Worm (Caenorhabditis elegans) whole organism, mixed stage, embryonic: ENCODE results near the gene T09F3.4.

Experiments
- M03D4.4 ChIP-seq: sonication (generic microtip); optimal IDR thresholded peaks from 2 replicates; lab custom pipeline; 2017; ENCODE audit warnings: mild to moderate bottlenecking, missing genetic modification characterization, missing compliant biosample characterization
- bed-3 ChIP-seq: fragments of 200-800 bp; sonication (Bioruptor generic); optimal IDR thresholded peaks from 3 replicates; lab custom pipeline; 2018; ENCODE audit warnings: mild to moderate bottlenecking, missing genetic modification characterization, moderate library complexity, missing compliant biosample characterization
- blmp-1 ChIP-seq: fragments of 150-350 bp; optimal IDR thresholded peaks from 2 replicates; lab custom pipeline; 2014; ENCODE audit warnings: missing biosample characterization, missing genetic modification characterization
- ceh-83 ChIP-seq: fragments of 200-800 bp; sonication (Bioruptor generic); optimal IDR thresholded peaks from 2 replicates; lab custom pipeline; 2018; ENCODE audit warnings: mild to moderate bottlenecking, missing genetic modification characterization, missing compliant biosample characterization
- ces-1 ChIP-seq: fragments of 150-350 bp; optimal IDR thresholded peaks from 2 replicates; lab custom pipeline; 2014; ENCODE audit warnings: missing biosample characterization, missing genetic modification reagents, missing genetic modification characterization
- cnd-1 ChIP-seq: fragments of 200-800 bp; sonication (Bioruptor generic); optimal IDR thresholded peaks from 2 replicates; lab custom pipeline; 2018; ENCODE audit warnings: mild to moderate bottlenecking, missing genetic modification characterization, missing compliant biosample characterization
- drap-1 ChIP-seq: fragments of 200-800 bp; sonication (Bioruptor generic); optimal IDR thresholded peaks from 3 replicates; lab custom pipeline; 2018; ENCODE audit warnings: mild to moderate bottlenecking, missing genetic modification characterization, missing compliant biosample characterization
- ham-2 ChIP-seq: fragments of 200-800 bp; sonication (Bioruptor generic); optimal IDR thresholded peaks from 2 replicates; lab custom pipeline; 2018; ENCODE audit warnings: mild to moderate bottlenecking, missing genetic modification characterization, missing compliant biosample characterization
- hlh-1 ChIP-seq: fragments of 150-350 bp; optimal IDR thresholded peaks from 2 replicates; lab custom pipeline; 2014; ENCODE audit warnings: missing biosample characterization, missing genetic modification reagents, missing genetic modification characterization
- lin-13 ChIP-seq: fragments of 150-350 bp; optimal IDR thresholded peaks from 2 replicates; lab custom pipeline; 2014; ENCODE audit warnings: missing biosample characterization, missing genetic modification characterization
- lin-32 ChIP-seq: fragments of 200-800 bp; sonication (Bioruptor generic); optimal IDR thresholded peaks from 2 replicates; lab custom pipeline; 2018; ENCODE audit warnings: mild to moderate bottlenecking, missing genetic modification characterization, missing compliant biosample characterization
- lsy-2 ChIP-seq: fragments of 150-350 bp; optimal IDR thresholded peaks from 2 replicates; lab custom pipeline; 2014; ENCODE audit warnings: missing biosample characterization, missing genetic modification characterization
- mab-5 ChIP-seq: fragments of 150-350 bp; optimal IDR thresholded peaks from 2 replicates; lab custom pipeline; 2014; ENCODE audit warnings: missing biosample characterization, missing genetic modification characterization
- mep-1 ChIP-seq: fragments of 150-350 bp; optimal IDR thresholded peaks from 2 replicates; lab custom pipeline; 2017; ENCODE audit warnings: missing biosample characterization, missing genetic modification reagents, missing genetic modification characterization, inconsistent platforms
- nhr-237 ChIP-seq: fragments of 150-350 bp; optimal IDR thresholded peaks from 2 replicates; lab custom pipeline; 2014; ENCODE audit warnings: missing biosample characterization, missing genetic modification characterization
- nhr-28 ChIP-seq: fragments of 150-350 bp; optimal IDR thresholded peaks from 2 replicates; lab custom pipeline; 2014; ENCODE audit warnings: missing biosample characterization, missing genetic modification characterization
- nhr-76 ChIP-seq: sonication (generic microtip); optimal IDR thresholded peaks from 2 replicates; lab custom pipeline; 2017; ENCODE audit warnings: missing biosample characterization, missing genetic modification characterization
- sem-2 ChIP-seq: fragments of 200-800 bp; sonication (Bioruptor generic); optimal IDR thresholded peaks from 2 replicates; lab custom pipeline; 2018; ENCODE audit warnings: mild to moderate bottlenecking, missing genetic modification characterization, missing compliant biosample characterization
- tbx-8 ChIP-seq: fragments of 200-800 bp; sonication (Bioruptor generic); optimal IDR thresholded peaks from 2 replicates; lab custom pipeline; 2018; ENCODE audit warnings: mild to moderate bottlenecking, missing genetic modification characterization, moderate library complexity, missing compliant biosample characterization
- zip-8 ChIP-seq: fragments of 150-350 bp; optimal IDR thresholded peaks from 2 replicates; lab custom pipeline; 2014; ENCODE audit warnings: missing biosample characterization, missing genetic modification characterization

The T09F3.4 gene

ce11 chrII:10444971-10445707 is 49.6 kb downstream of the T09F3.4 start:
- no peak for TF ChIP-seq M03D4.4 (tag; lab: Kevin White, UChicago)
- peak; percentile 77 for TF ChIP-seq lsy-2 (tag; lab: Kevin White, UChicago)

DNA sequence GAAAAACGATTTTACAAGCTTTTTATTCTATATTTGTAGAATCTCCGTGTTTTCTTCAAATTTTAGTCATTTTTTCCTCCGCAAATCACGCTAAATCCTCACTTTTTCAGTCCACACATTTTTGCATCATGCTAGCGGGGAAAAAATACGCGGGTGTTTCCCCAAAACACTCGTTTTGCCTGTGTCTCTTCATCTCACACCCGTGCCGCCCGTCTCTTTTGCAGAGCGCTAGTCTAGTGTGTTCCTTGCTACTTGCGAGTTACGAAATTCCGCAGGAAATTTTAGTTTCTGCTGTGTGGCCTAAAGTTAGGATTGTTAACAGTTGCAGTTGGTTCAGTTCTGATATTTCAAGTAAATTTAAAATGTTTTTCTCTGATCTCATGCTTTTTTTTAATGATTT is 50.2 kb downstream of the T09F3.4 start:
- TF ChIP-seq lsy-2 (tag; lab: Kevin White, UChicago) (no peak), hlh-1 (tag; lab: Kevin White, UChicago) (no peak), lin-13 (tag; lab: Kevin White, UChicago) (no peak), zip-8 (tag; lab: Kevin White, UChicago) (no peak), ceh-83 (GFP tag; lab: Kevin White, UChicago) (no peak), cnd-1 (tag; lab: Kevin White, UChicago) (no peak), ham-2 (GFP tag; lab: Kevin White, UChicago) (no peak), M03D4.4 (tag; lab: Kevin White, UChicago) (no peak)
- TF ChIP-seq, all 35 proteins: peak for 0

ce11 chrII:10446300-10446699 is 50.8 kb downstream of the T09F3.4 start:
- TF ChIP-seq ceh-83 (GFP tag; lab: Kevin White, UChicago) (no peak), sem-2 (GFP tag; lab: Kevin White, UChicago) (no peak), hlh-1 (tag; lab: Kevin White, UChicago) (no peak), bed-3 (GFP tag; lab: Kevin White, UChicago) (no peak), mep-1 (tag; lab: Kevin White, UChicago) (no peak), tbx-8 (GFP tag; lab: Kevin White, UChicago) (no peak), M03D4.4 (tag; lab: Kevin White, UChicago) (no peak), mab-5 (tag; lab: Kevin White, UChicago) (no peak), blmp-1 (tag; lab: Kevin White, UChicago) (no peak), nhr-76 (tag; lab: Kevin White, UChicago) (no peak), lsy-2 (tag; lab: Kevin White, UChicago) (no peak), ces-1 (GFP tag; lab: Kevin White, UChicago) (no peak), nhr-28 (tag; lab: Kevin White, UChicago) (no peak), drap-1 (GFP tag; lab: Kevin White, UChicago) (no peak), lin-13 (tag; lab: Kevin White, UChicago) (no peak), lin-32 (GFP tag; lab: Kevin White, UChicago) (no peak), nhr-237 (tag; lab: Kevin White, UChicago) (no peak)
